Worm (Caenorhabditis elegans): ENCODE results near the gene K09E9.7.

K09E9.7 gene

DNA sequence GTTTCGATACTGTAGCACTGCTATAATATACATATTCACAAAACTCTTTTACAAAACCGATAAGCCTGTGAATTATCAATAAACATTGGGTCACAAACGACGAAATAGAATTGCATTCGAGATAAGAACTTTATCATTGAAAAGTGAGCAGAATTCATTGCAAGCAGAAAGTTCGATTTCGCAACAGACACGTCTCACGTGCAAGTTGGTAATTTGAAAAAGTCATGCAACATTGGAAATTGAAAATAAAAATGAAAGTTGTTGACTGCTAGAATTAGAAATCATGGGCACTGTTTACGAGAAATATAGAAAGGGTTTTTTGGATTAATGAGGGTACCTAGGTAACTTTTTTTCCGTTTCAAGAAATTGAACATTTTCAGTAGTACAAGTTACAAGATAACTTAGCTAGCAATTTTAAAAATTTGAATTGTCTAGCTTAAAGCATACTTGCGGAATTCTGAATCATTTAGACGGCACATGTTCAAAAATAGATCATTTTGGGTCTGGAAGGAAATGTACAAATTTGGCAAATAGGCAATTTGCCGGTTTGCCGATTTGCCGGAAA lies 30.1 kb upstream of the K09E9.7 start (continued):
- no peak for TF ChIP-seq ceh-44 (GFP tag; IDR thresholded peaks at IDR 0.05)
- TF ChIP-seq T26A8.4 (GFP tag; IDR thresholded peaks at IDR 0.05), result peak; percentile 78
- peak; percentile 64; the same call in 1 of the 2 replicates for TF ChIP-seq Y105C5A.15 (GFP tag; IDR thresholded peaks at IDR 0.05)
- no peak for TF ChIP-seq mxl-2 (GFP tag; conservative IDR thresholded peaks at IDR 0.05)
- peak; percentile 93 for TF ChIP-seq hlh-11 (tag; optimal IDR thresholded peaks at IDR 0.05)

DNA sequence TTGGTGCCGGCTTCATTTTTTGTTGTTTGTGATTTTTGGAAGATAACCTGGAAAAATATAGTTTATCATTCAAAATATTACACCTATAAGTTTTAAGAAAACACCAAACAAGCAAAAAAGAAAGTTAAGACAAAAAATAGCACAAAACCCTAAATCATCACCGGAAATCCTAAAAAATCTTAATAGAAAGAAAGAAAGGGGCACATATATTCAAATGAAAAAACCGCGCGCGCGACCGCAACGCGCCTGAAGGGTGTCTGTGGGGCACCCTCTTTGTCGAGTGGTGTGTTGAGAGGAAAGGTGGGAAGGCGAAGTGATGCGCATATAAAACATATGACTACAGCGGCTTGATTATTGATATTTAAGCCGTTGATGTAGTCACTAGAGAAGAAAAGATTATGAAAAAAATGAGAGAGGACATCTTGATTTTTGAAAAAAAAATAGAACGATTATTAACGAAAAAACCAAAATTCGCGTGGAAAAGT lies 26.9 kb upstream of the K09E9.7 start, which contains the start of gene K09E9.3:
K09E9.3 (minus strand) TSS at position 51 of the 485 bp plus-strand sequence.
- TF ChIP-seq egl-43 (GFP tag; IDR thresholded peaks at IDR 0.05), result no peak
- TF ChIP-seq Y75B8A.6 (GFP tag; IDR thresholded peaks at IDR 0.05), result no peak
- peak; percentile 17 for TF ChIP-seq rbr-2 (tag; optimal IDR thresholded peaks at IDR 0.05)
- peak; percentile 75 for TF ChIP-seq nhr-6 (tag; optimal IDR thresholded peaks at IDR 0.05)
- TF ChIP-seq dve-1 (tag; optimal IDR thresholded peaks at IDR 0.05; ENCODE audit: insufficient read depth), result peak; percentile 17
- peak; percentile 57 for TF ChIP-seq mes-2 (tag; optimal IDR thresholded peaks at IDR 0.05; ENCODE audit: poor library complexity, severe bottlenecking)
- no peak for TF ChIP-seq zfp-3 (GFP tag; conservative IDR thresholded peaks at IDR 0.05)
- peak; percentile 1 for TF ChIP-seq nhr-102 (tag; optimal IDR thresholded peaks at IDR 0.05)
- TF ChIP-seq skn-1 (tag; optimal IDR thresholded peaks at IDR 0.05), result no peak
- TF ChIP-seq hlh-30 (tag; optimal IDR thresholded peaks at IDR 0.05; ENCODE audit: insufficient read depth), result peak; percentile 19
- peak; percentile 61 for TF ChIP-seq aha-1 (tag)
- TF ChIP-seq zag-1 (tag; optimal IDR thresholded peaks at IDR 0.05), result no peak
- TF ChIP-seq mep-1 (tag; optimal IDR thresholded peaks at IDR 0.05), result peak; percentile 34
- TF ChIP-seq lsy-2 (tag; optimal IDR thresholded peaks at IDR 0.05), result peak in 1 of 2 experiments; percentile 22

DNA sequence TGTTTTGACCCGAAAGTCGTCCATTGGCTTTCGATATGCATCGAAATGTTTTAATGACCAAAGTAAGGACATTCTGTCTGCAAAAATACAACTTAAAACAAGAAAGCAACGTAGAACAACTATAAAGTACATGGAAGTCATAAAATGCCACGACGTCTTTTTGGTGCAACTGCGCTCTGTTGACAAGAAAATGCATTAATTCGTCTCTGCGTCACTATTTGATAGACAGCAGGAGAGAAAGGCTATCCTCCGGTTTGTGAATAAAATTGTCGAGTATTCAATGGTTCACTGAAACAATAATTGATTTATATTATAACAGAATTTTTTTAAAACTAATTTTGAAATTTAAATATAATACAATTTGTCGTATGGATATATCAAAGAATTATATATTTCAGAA lies 24.3 kb upstream of the K09E9.7 start, which contains the start of gene ergi-3:
ergi-3 (minus strand) TSS at position 311 of the 400 bp plus-strand sequence.
- TF ChIP-seq nhr-102 (tag; optimal IDR thresholded peaks at IDR 0.05) (no peak), gei-8 (GFP tag; optimal IDR thresholded peaks at IDR 0.05) (no peak), lin-1 (GFP tag; IDR thresholded peaks at IDR 0.05) (no peak), ZK546.5 (tag; optimal IDR thresholded peaks at IDR 0.05) (no peak), ceh-32 (tag; optimal IDR thresholded peaks at IDR 0.05; ENCODE audit: poor library complexity) (no peak), lin-38 (GFP tag; IDR thresholded peaks at IDR 0.05) (peak; percentile 90), unc-62 (GFP tag; optimal IDR thresholded peaks at IDR 0.05 in 1 of 2) (peak in 1 of 2 experiments; percentile 18), unc-62 (tag; optimal IDR thresholded peaks at IDR 0.05) (no peak), Y75B8A.6 (GFP tag; IDR thresholded peaks at IDR 0.05) (no peak), tra-1 (GFP tag; IDR thresholded peaks at IDR 0.05) (no peak), snpc-1.2 (GFP tag; IDR thresholded peaks at IDR 0.05) (no peak), daf-12 (tag; optimal IDR thresholded peaks at IDR 0.05) (no peak), egl-27 (tag; optimal IDR thresholded peaks at IDR 0.05) (no peak), mes-2 (tag; optimal IDR thresholded peaks at IDR 0.05; ENCODE audit: poor library complexity, severe bottlenecking) (peak; percentile 79), cey-2 (tag; optimal IDR thresholded peaks at IDR 0.05; ENCODE audit: borderline replicate concordance, insufficient read depth) (no peak), aly-2 (tag; optimal IDR thresholded peaks at IDR 0.05) (no peak), pha-4 (GFP tag; IDR thresholded peaks at IDR 0.05) (no peak), pha-4 (tag; optimal IDR thresholded peaks at IDR 0.05) (peak; percentile 44), daf-16 (GFP tag; optimal IDR thresholded peaks at IDR 0.05) (no peak), daf-16 (tag; optimal IDR thresholded peaks at IDR 0.05) (peak; percentile 52), mep-1 (tag; optimal IDR thresholded peaks at IDR 0.05) (peak; percentile 84), ctbp-1 (GFP tag; IDR thresholded peaks at IDR 0.05) (peak; percentile 11; the same call in 1 of the 2 replicates), ztf-7 (tag; optimal IDR thresholded peaks at IDR 0.05) (no peak), madf-5 (GFP tag; IDR thresholded peaks at IDR 0.05) (no peak), aha-1 (tag) (no peak), ceh-44 (GFP tag; IDR thresholded peaks at IDR 0.05) (no peak), ceh-20 (GFP tag; IDR thresholded peaks at IDR 0.05) (no peak), hmg-1.1 (GFP tag; IDR thresholded peaks at IDR 0.05) (0 out of 2 replicates have a peak, but pooled peaks have one; percentile 31), ceh-82 (tag; optimal IDR thresholded peaks at IDR 0.05) (no peak), ces-1 (GFP tag; optimal IDR thresholded peaks at IDR 0.05) (peak; percentile 25), saeg-2 (GFP tag; IDR thresholded peaks at IDR 0.05) (no peak), nhr-76 (tag; optimal IDR thresholded peaks at IDR 0.05) (no peak), zag-1 (tag; optimal IDR thresholded peaks at IDR 0.05) (no peak), rbr-2 (tag; optimal IDR thresholded peaks at IDR 0.05) (peak; percentile 17), lin-13 (GFP tag; optimal IDR thresholded peaks at IDR 0.05) (peak; percentile 55), skn-1 (tag; optimal IDR thresholded peaks at IDR 0.05) (no peak)

All from whole organism, L4 larva.